Worm (Caenorhabditis elegans) whole organism, L1 larva: ENCODE measurements around the gene ethe-1.

Experiments used
- C04F5.9 ChIP-seq: sonication (generic microtip); optimal IDR thresholded peaks from 2 replicates; lab custom pipeline; 2016; ENCODE audit warnings: missing genetic modification characterization, missing compliant biosample characterization
- C16A3.4 ChIP-seq: fragments of 150-350 bp; optimal IDR thresholded peaks from 2 replicates; lab custom pipeline; 2014; ENCODE audit warnings: missing biosample characterization, missing genetic modification characterization
- F16B12.6 ChIP-seq: fragments of 150-350 bp; optimal IDR thresholded peaks from 2 replicates; lab custom pipeline; 2014; ENCODE audit warnings: missing biosample characterization, missing genetic modification characterization
- aha-1 ChIP-seq: fragments of 150-350 bp; optimal IDR thresholded peaks from 2 replicates; lab custom pipeline; 2014; ENCODE audit warnings: missing biosample characterization, missing genetic modification characterization
- alr-1 ChIP-seq: fragments of 200-800 bp; sonication (Bioruptor generic); optimal IDR thresholded peaks from 2 replicates; lab custom pipeline; 2018; ENCODE audit warnings: borderline replicate concordance, mild to moderate bottlenecking, missing genetic modification characterization, missing compliant biosample characterization
- ama-1 ChIP-seq: fragments of 150-350 bp; optimal IDR thresholded peaks from 2 replicates; lab custom pipeline; 2014
- blmp-1 ChIP-seq: fragments of 150-350 bp; optimal IDR thresholded peaks from 2 replicates; lab custom pipeline; 2014; ENCODE audit warnings: missing biosample characterization, missing genetic modification characterization
- ceh-8 ChIP-seq: fragments of 200-800 bp; sonication (Bioruptor generic); optimal IDR thresholded peaks from 2 replicates; lab custom pipeline; 2018; ENCODE audit warnings: mild to moderate bottlenecking, missing genetic modification characterization, moderate library complexity, missing compliant biosample characterization
- ceh-82 ChIP-seq, 3 experiments: fragments of 150-350 bp in 1 of 3; sonication (generic microtip) in 2 of 3; optimal IDR thresholded peaks; 2 replicates each; lab custom pipeline; 2014 to 2017; ENCODE audit warnings: missing biosample characterization in 3 of 3, missing genetic modification characterization in 3 of 3
- ces-1 ChIP-seq: fragments of 150-350 bp; optimal IDR thresholded peaks from 2 replicates; lab custom pipeline; 2014; ENCODE audit warnings: missing biosample characterization, missing genetic modification reagents, missing genetic modification characterization
- dpl-1 ChIP-seq, 3 experiments: fragments of 150-350 bp in 2 of 3; sonication (generic microtip) in 1 of 3; optimal IDR thresholded peaks; 2 replicates each; lab custom pipeline; 2014 to 2017; ENCODE audit warnings: missing biosample characterization in 3 of 3, missing genetic modification characterization in 3 of 3, missing genetic modification reagents in 3 of 3
- dsc-1 ChIP-seq: sonication (generic microtip); optimal IDR thresholded peaks from 2 replicates; lab custom pipeline; 2016; ENCODE audit warnings: mild to moderate bottlenecking, missing genetic modification characterization, missing compliant biosample characterization
- egl-27 ChIP-seq, 2 experiments: fragments of 150-350 bp in 1 of 2; sonication (generic microtip); optimal IDR thresholded peaks; 3 replicates each; lab custom pipeline; 2017 to 2018; ENCODE audit warnings: missing biosample characterization in 2 of 2, missing genetic modification characterization in 2 of 2, missing genetic modification reagents in 2 of 2
- elt-2 ChIP-seq: sonication (generic microtip); optimal IDR thresholded peaks from 2 replicates; lab custom pipeline; 2016; ENCODE audit warnings: missing genetic modification characterization, mild to moderate bottlenecking, inconsistent platforms, missing compliant biosample characterization, missing genetic modification reagents
- elt-3 ChIP-seq, 6 experiments: fragments of 150-350 bp in 1 of 6; sonication (generic microtip); optimal IDR thresholded peaks; 2 replicates each; lab custom pipeline; 2017 to 2018; ENCODE audit warnings: missing biosample characterization in 6 of 6, missing genetic modification characterization in 6 of 6, inconsistent platforms in 1 of 6
- ets-5 ChIP-seq: fragments of 200-800 bp; sonication (Bioruptor generic); IDR thresholded peaks from 2 replicates; pipeline ENCODE4 v1.3.6; 2022; ENCODE audit warnings: missing genetic modification characterization, missing compliant biosample characterization
- fkh-8 ChIP-seq: sonication (generic microtip); optimal IDR thresholded peaks from 2 replicates; lab custom pipeline; 2016; ENCODE audit warnings: mild to moderate bottlenecking, missing genetic modification characterization, missing compliant biosample characterization
- fos-1 ChIP-seq: fragments of 150-350 bp; optimal IDR thresholded peaks from 2 replicates; lab custom pipeline; 2014; ENCODE audit warnings: missing biosample characterization, missing genetic modification characterization
- hlh-4 ChIP-seq: sonication (generic microtip); optimal IDR thresholded peaks from 2 replicates; lab custom pipeline; 2016; ENCODE audit warnings: mild to moderate bottlenecking, missing genetic modification characterization, missing compliant biosample characterization
- isw-1 ChIP-seq: fragments of 200-800 bp; sonication (Bioruptor generic); IDR thresholded peaks from 2 replicates; pipeline ENCODE4 v1.3.6; 2022; ENCODE audit warnings: missing genetic modification characterization, missing compliant biosample characterization
- jun-1 ChIP-seq: fragments of 150-350 bp; optimal IDR thresholded peaks from 2 replicates; lab custom pipeline; 2014; ENCODE audit warnings: missing biosample characterization, missing genetic modification reagents, missing genetic modification characterization
- lin-13 ChIP-seq: fragments of 150-350 bp; optimal IDR thresholded peaks from 2 replicates; lab custom pipeline; 2014; ENCODE audit warnings: missing biosample characterization, missing genetic modification reagents, missing genetic modification characterization
- lin-14 ChIP-seq: fragments of 200-800 bp; sonication (Bioruptor generic); optimal IDR thresholded peaks from 2 replicates; lab custom pipeline; 2018; ENCODE audit warnings: mild to moderate bottlenecking, missing genetic modification characterization, moderate library complexity, missing compliant biosample characterization
- lin-35 ChIP-seq, 2 experiments: fragments of 150-350 bp; optimal IDR thresholded peaks; 2 replicates each; lab custom pipeline; 2014; ENCODE audit warnings: missing biosample characterization in 2 of 2, missing genetic modification characterization in 2 of 2, missing genetic modification reagents in 2 of 2
- lin-39 ChIP-seq: fragments of 150-350 bp; optimal IDR thresholded peaks from 2 replicates; lab custom pipeline; 2014; ENCODE audit warnings: missing biosample characterization, missing genetic modification reagents, missing genetic modification characterization
- mab-9 ChIP-seq: fragments of 200-800 bp; sonication (Bioruptor generic); IDR thresholded peaks from 2 replicates; pipeline ENCODE4 v1.3.6; 2022; ENCODE audit warnings: missing genetic modification reagents, missing genetic modification characterization, missing compliant biosample characterization
- nhr-12 ChIP-seq: sonication (generic microtip); optimal IDR thresholded peaks from 2 replicates; lab custom pipeline; 2017; ENCODE audit warnings: missing biosample characterization, missing genetic modification characterization
- nhr-19 ChIP-seq: fragments of 200-800 bp; sonication (Bioruptor generic); conservative IDR thresholded peaks from 2 replicates; pipeline ENCODE4 v1.3.6; 2022; ENCODE audit warnings: missing genetic modification characterization, missing compliant biosample characterization
- nhr-20 ChIP-seq: sonication (generic microtip); optimal IDR thresholded peaks from 2 replicates; lab custom pipeline; 2016; ENCODE audit warnings: mild to moderate bottlenecking, missing genetic modification characterization, missing compliant biosample characterization
- nhr-237 ChIP-seq: fragments of 150-350 bp; optimal IDR thresholded peaks from 2 replicates; lab custom pipeline; 2014; ENCODE audit warnings: missing biosample characterization, missing genetic modification characterization
- nhr-71 ChIP-seq: sonication (generic microtip); optimal IDR thresholded peaks from 2 replicates; lab custom pipeline; 2016; ENCODE audit warnings: mild to moderate bottlenecking, missing genetic modification characterization, moderate library complexity, missing compliant biosample characterization
- nhr-77 ChIP-seq: fragments of 150-350 bp; optimal IDR thresholded peaks from 2 replicates; lab custom pipeline; 2014; ENCODE audit warnings: missing biosample characterization, missing genetic modification characterization
- nhr-84 ChIP-seq: sonication (generic microtip); optimal IDR thresholded peaks from 2 replicates; lab custom pipeline; 2017; ENCODE audit warnings: missing biosample characterization, missing genetic modification characterization
- nhr-85 ChIP-seq: sonication (generic microtip); peaks from one replicate; lab custom pipeline; 2016; ENCODE audit warnings: missing genetic modification characterization, inconsistent platforms, missing compliant biosample characterization
- nhr-90 ChIP-seq: sonication (generic microtip); optimal IDR thresholded peaks from 2 replicates; lab custom pipeline; 2016; ENCODE audit warnings: mild to moderate bottlenecking, missing genetic modification characterization, missing compliant biosample characterization; ENCODE audit not compliant: poor library complexity
- rnt-1 ChIP-seq: sonication (generic microtip); optimal IDR thresholded peaks from 2 replicates; lab custom pipeline; 2016; ENCODE audit warnings: mild to moderate bottlenecking, missing genetic modification characterization, moderate library complexity, missing compliant biosample characterization
- snpc-4 ChIP-seq: fragments of 150-350 bp; optimal IDR thresholded peaks from 2 replicates; lab custom pipeline; 2014; ENCODE audit warnings: missing biosample characterization, missing genetic modification characterization
- snu-23 ChIP-seq: sonication (generic microtip); optimal IDR thresholded peaks from 2 replicates; lab custom pipeline; 2016; ENCODE audit warnings: missing genetic modification characterization, missing compliant biosample characterization
- sup-37 ChIP-seq: fragments of 200-800 bp; sonication (Bioruptor generic); optimal IDR thresholded peaks from 2 replicates; lab custom pipeline; 2018; ENCODE audit warnings: mild to moderate bottlenecking, missing genetic modification characterization, missing compliant biosample characterization
- tbx-2 ChIP-seq: sonication (generic microtip); optimal IDR thresholded peaks from 2 replicates; lab custom pipeline; 2016; ENCODE audit warnings: missing genetic modification characterization, missing compliant biosample characterization
- tlp-1 ChIP-seq: fragments of 150-350 bp; optimal IDR thresholded peaks from 2 replicates; lab custom pipeline; 2014; ENCODE audit warnings: missing biosample characterization, missing genetic modification characterization
- unc-62 ChIP-seq: fragments of 150-350 bp; optimal IDR thresholded peaks from 2 replicates; lab custom pipeline; 2014; ENCODE audit warnings: missing biosample characterization, missing genetic modification reagents, missing genetic modification characterization
- unc-86 ChIP-seq: sonication (generic microtip); optimal IDR thresholded peaks from 2 replicates; lab custom pipeline; 2016; ENCODE audit warnings: missing genetic modification characterization, missing compliant biosample characterization
- unc-98 ChIP-seq: fragments of 200-800 bp; sonication (Bioruptor generic); IDR thresholded peaks from 2 replicates; pipeline ENCODE4 v1.3.6; 2022; ENCODE audit warnings: missing genetic modification characterization, missing compliant biosample characterization
- vab-15 ChIP-seq: sonication (generic microtip); optimal IDR thresholded peaks from 2 replicates; lab custom pipeline; 2017; ENCODE audit warnings: missing genotype, mild to moderate bottlenecking, missing genetic modification characterization, missing compliant biosample characterization
- ztf-11 ChIP-seq, 2 experiments: sonication (generic microtip); optimal IDR thresholded peaks; 2 replicates each; lab custom pipeline; 2016 to 2017; ENCODE audit warnings: missing genetic modification characterization in 2 of 2, missing biosample characterization in 1 of 2, missing compliant biosample characterization in 1 of 2
- ztf-4 ChIP-seq: fragments of 150-350 bp; optimal IDR thresholded peaks from 2 replicates; lab custom pipeline; 2014; ENCODE audit warnings: missing biosample characterization, missing genetic modification characterization

ethe-1 gene

ce11 chrIV:9537500-9537899, 28.9 kb upstream of the ethe-1 start:
- TF ChIP-seq elt-2 (tag; lab: Kevin White, UChicago) (peak; percentile 39), rnt-1 (no peak)

- no peak for TF ChIP-seq isw-1 (GFP tag; lab: Robert Waterston, UW)
- TF ChIP-seq lin-35 (GFP tag; optimal IDR thresholded peaks at IDR 0.05; lab: Kevin White, UChicago): no peak
- TF ChIP-seq ama-1 (lab: Kevin White, UChicago): no peak
- no peak for TF ChIP-seq dpl-1 (GFP tag; optimal IDR thresholded peaks at IDR 0.05; lab: Kevin White, UChicago)
- TF ChIP-seq elt-2 (tag; lab: Kevin White, UChicago): no peak
- TF ChIP-seq nhr-20 (tag; lab: Kevin White, UChicago): peak; percentile 16
- TF ChIP-seq vab-15 (tag; lab: Kevin White, UChicago): no peak
- no peak for TF ChIP-seq fos-1 (tag; lab: Kevin White, UChicago)
- TF ChIP-seq lin-14 (GFP tag; lab: Kevin White, UChicago): peak; percentile 19
- no peak for TF ChIP-seq C04F5.9 (tag; lab: Kevin White, UChicago)
- TF ChIP-seq ztf-11 (tag; optimal IDR thresholded peaks at IDR 0.05; lab: Kevin White, UChicago): no peak
- peak; percentile 22 for TF ChIP-seq blmp-1 (tag; lab: Kevin White, UChicago)
- peak; percentile 82 for TF ChIP-seq nhr-85
- TF ChIP-seq unc-98 (GFP tag; lab: Robert Waterston, UW): no peak
Measured at ce11 chrIV:9536124-9536523, 27.6 kb upstream of the ethe-1 start.

- TF ChIP-seq nhr-237 (no peak), nhr-85 (peak; percentile 76), nhr-77 (tag; lab: Kevin White, UChicago) (no peak), mab-9 (GFP tag; lab: Robert Waterston, UW) (no peak), lin-35 (GFP tag; optimal IDR thresholded peaks at IDR 0.05; lab: Kevin White, UChicago) (peak in 1 of 2 experiments; percentile 20), F16B12.6 (tag; lab: Kevin White, UChicago) (no peak), nhr-12 (no peak), isw-1 (GFP tag; lab: Robert Waterston, UW) (no peak), ceh-82 (tag; optimal IDR thresholded peaks at IDR 0.05; lab: Kevin White, UChicago) (no peak), vab-15 (tag; lab: Kevin White, UChicago) (no peak), ztf-4 (no peak), C04F5.9 (tag; lab: Kevin White, UChicago) (no peak), lin-13 (GFP tag; lab: Kevin White, UChicago) (no peak), nhr-90 (tag; lab: Kevin White, UChicago) (peak; percentile 39), fkh-8 (no peak), elt-3 (tag; optimal IDR thresholded peaks at IDR 0.05; lab: Kevin White, UChicago) (peak in 5 of 6 experiments; percentile 46 to 81 (median 76)), blmp-1 (tag; lab: Kevin White, UChicago) (peak; percentile 76), hlh-4 (tag; lab: Kevin White, UChicago) (no peak), unc-62 (GFP tag; lab: Kevin White, UChicago) (no peak), nhr-19 (peak; percentile 28), nhr-20 (tag; lab: Kevin White, UChicago) (peak; percentile 63), tlp-1 (tag; lab: Kevin White, UChicago) (no peak), C16A3.4 (tag; lab: Kevin White, UChicago) (no peak), alr-1 (no peak), tbx-2 (peak; percentile 30), aha-1 (tag; lab: Kevin White, UChicago) (no peak), ces-1 (GFP tag; lab: Kevin White, UChicago) (no peak), ceh-8 (no peak), snu-23 (peak; percentile 58), jun-1 (no peak), nhr-71 (tag; lab: Kevin White, UChicago) (peak; percentile 55), egl-27 (tag; optimal IDR thresholded peaks at IDR 0.05; lab: Kevin White, UChicago) (no peak), sup-37 (no peak), fos-1 (tag; lab: Kevin White, UChicago) (no peak), unc-86 (tag; lab: Kevin White, UChicago) (no peak), nhr-84 (tag; lab: Kevin White, UChicago) (no peak), lin-14 (GFP tag; lab: Kevin White, UChicago) (peak; percentile 47), ets-5 (GFP tag; lab: Robert Waterston, UW) (no peak), snpc-4 (tag; lab: Kevin White, UChicago) (no peak), dsc-1 (no peak), lin-39 (tag; lab: Kevin White, UChicago) (no peak)
Measured at ce11 chrIV:9535105-9535504, 26.5 kb upstream of the ethe-1 start.
